Fruit fly (Drosophila melanogaster): Measurements from ENCODE around the gene RpS13.

Gene RpS13

DNA sequence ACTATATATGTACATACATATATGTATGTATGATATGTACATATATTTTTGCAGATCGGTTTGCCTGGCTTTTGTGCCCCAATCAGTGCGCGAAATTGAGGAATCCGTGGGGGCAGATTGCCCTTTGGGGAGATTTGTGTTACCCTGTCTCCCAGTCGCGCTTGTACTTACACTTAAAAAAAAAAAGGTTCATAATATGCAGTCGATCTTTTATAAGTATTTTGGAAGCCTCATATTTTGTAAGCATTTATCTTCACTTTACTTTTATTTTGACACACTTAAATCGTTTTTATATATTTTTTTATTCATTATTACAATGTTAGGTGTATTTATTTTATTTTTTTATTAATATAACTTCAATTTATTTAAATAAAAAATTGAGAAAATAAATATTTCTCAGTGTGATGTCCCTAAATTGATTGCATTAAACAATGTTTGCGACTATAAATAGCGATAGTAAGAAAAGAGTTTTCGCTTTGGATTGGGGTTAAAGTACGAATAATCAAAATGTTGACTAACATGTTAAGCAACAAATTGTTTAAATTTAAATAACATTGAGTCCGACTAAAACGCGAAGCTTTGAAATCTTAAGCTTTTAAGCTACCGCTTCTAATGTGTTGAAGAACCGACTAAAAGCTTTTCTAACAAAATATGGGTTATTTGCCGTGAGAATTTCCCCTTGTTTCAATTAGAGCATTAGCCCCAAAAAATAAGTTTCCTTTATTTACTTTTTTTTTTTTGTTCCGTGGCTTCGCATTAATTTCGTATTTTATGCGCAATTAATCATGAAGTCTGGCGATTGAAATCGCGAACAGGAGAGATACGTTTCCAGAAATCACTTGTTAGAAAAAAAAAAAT is 37.8 kb downstream of the RpS13 start (continued):
- TF ChIP-seq nmo (GFP tag; optimal IDR thresholded peaks at IDR 0.05) (no peak), crc (GFP tag; optimal IDR thresholded peaks at IDR 0.05) (no peak), wdn (GFP tag; IDR thresholded peaks at IDR 0.05) (no peak), MESR4 (GFP tag; optimal IDR thresholded peaks at IDR 0.05) (no peak), kni (GFP tag; optimal IDR thresholded peaks at IDR 0.05) (no peak), ci (GFP tag; IDR thresholded peaks at IDR 0.05) (no peak), Sox102F (GFP tag; optimal IDR thresholded peaks at IDR 0.05) (peak; percentile 33), sob (GFP tag; IDR thresholded peaks at IDR 0.05) (no peak), Abd-B (GFP tag; optimal IDR thresholded peaks at IDR 0.05) (no peak), CG1603 (tag; optimal IDR thresholded peaks at IDR 0.05) (no peak), CG9437 (GFP tag; optimal IDR thresholded peaks at IDR 0.05) (no peak), CG30403 (GFP tag; optimal IDR thresholded peaks at IDR 0.05) (peak; percentile 25), CG6765 (GFP tag; optimal IDR thresholded peaks at IDR 0.05) (peak; percentile 3), grn (GFP tag; optimal IDR thresholded peaks at IDR 0.05) (no peak), exex (tag; optimal IDR thresholded peaks at IDR 0.05) (no peak), Dref (GFP tag; IDR thresholded peaks at IDR 0.05) (no peak), wor (GFP tag; IDR thresholded peaks at IDR 0.05) (no peak), CG9817 (tag; optimal IDR thresholded peaks at IDR 0.05) (no peak), CG10462 (GFP tag; optimal IDR thresholded peaks at IDR 0.05) (no peak), CG14050 (GFP tag; IDR thresholded peaks at IDR 0.05) (no peak), CG8388 (GFP tag; optimal IDR thresholded peaks at IDR 0.05) (no peak), CG11560 (tag; IDR thresholded peaks at IDR 0.05) (no peak), trem (tag; optimal IDR thresholded peaks at IDR 0.05) (no peak), klu (GFP tag; IDR thresholded peaks at IDR 0.05) (no peak), Nf-YA (GFP tag; IDR thresholded peaks at IDR 0.05) (no peak), Aef1 (GFP tag; IDR thresholded peaks at IDR 0.05) (no peak), CG16779 (GFP tag; IDR thresholded peaks at IDR 0.05) (no peak), CG7372 (GFP tag; IDR thresholded peaks at IDR 0.05) (no peak), repo (GFP tag; optimal IDR thresholded peaks at IDR 0.05) (no peak), sr (GFP tag; IDR thresholded peaks at IDR 0.05) (no peak), CG3838 (GFP tag; optimal IDR thresholded peaks at IDR 0.05) (no peak), lbe (GFP tag; optimal IDR thresholded peaks at IDR 0.05) (no peak), CG7987 (GFP tag; optimal IDR thresholded peaks at IDR 0.05) (no peak), ATbp (GFP tag; optimal IDR thresholded peaks at IDR 0.05) (no peak), Rx (GFP tag; IDR thresholded peaks at IDR 0.05) (no peak), CG18011 (GFP tag; optimal IDR thresholded peaks at IDR 0.05) (no peak), ap (GFP tag; IDR thresholded peaks at IDR 0.05) (no peak), CG9215 (GFP tag; IDR thresholded peaks at IDR 0.05) (no peak), slou (GFP tag; optimal IDR thresholded peaks at IDR 0.05) (no peak), jumu (GFP tag; optimal IDR thresholded peaks at IDR 0.05) (no peak), ab (GFP tag; optimal IDR thresholded peaks at IDR 0.05) (no peak), CG8359 (GFP tag; optimal IDR thresholded peaks at IDR 0.05; ENCODE audit: borderline replicate concordance) (no peak), Taf1 (GFP tag; IDR thresholded peaks at IDR 0.05) (no peak), CG32767 (GFP tag; IDR thresholded peaks at IDR 0.05) (no peak), Dip3 (GFP tag; optimal IDR thresholded peaks at IDR 0.05) (no peak), CG32532 (GFP tag; IDR thresholded peaks at IDR 0.05) (no peak), tin (GFP tag; optimal IDR thresholded peaks at IDR 0.05) (no peak), fd102C (GFP tag; optimal IDR thresholded peaks at IDR 0.05) (no peak), mld (GFP tag; IDR thresholded peaks at IDR 0.05; ENCODE audit: partially characterized antibody) (no peak), CG12659 (GFP tag; optimal IDR thresholded peaks at IDR 0.05) (peak; percentile 18), oc (tag; optimal IDR thresholded peaks at IDR 0.05) (no peak)

Measured in whole organism, embryonic.